Worm (Caenorhabditis elegans) whole organism, L1 larva: ENCODE measurements around the gene srw-117.

Source experiments
- aha-1 ChIP-seq: fragments of 150-350 bp; optimal IDR thresholded peaks from 2 replicates; lab custom pipeline; 2014; ENCODE audit warnings: missing biosample characterization, missing genetic modification characterization
- aly-2 ChIP-seq: fragments of 150-350 bp; optimal IDR thresholded peaks from 2 replicates; lab custom pipeline; 2014; ENCODE audit warnings: missing biosample characterization, missing genetic modification characterization
- ceh-82 ChIP-seq, 3 experiments: fragments of 150-350 bp in 1 of 3; sonication (generic microtip) in 2 of 3; optimal IDR thresholded peaks; 2 replicates each; lab custom pipeline; 2014 to 2017; ENCODE audit warnings: missing biosample characterization in 3 of 3, missing genetic modification characterization in 3 of 3
- ceh-88 ChIP-seq: fragments of 200-800 bp; sonication (Bioruptor generic); IDR thresholded peaks from 2 replicates; pipeline ENCODE4 v1.3.6; 2022; ENCODE audit warnings: missing genetic modification characterization, missing compliant biosample characterization
- dpl-1 ChIP-seq, 3 experiments: fragments of 150-350 bp in 2 of 3; sonication (generic microtip) in 1 of 3; optimal IDR thresholded peaks; 2 replicates each; lab custom pipeline; 2014 to 2017; ENCODE audit warnings: missing biosample characterization in 3 of 3, missing genetic modification characterization in 3 of 3, missing genetic modification reagents in 3 of 3
- fkh-10 ChIP-seq: sonication (generic microtip); optimal IDR thresholded peaks from 2 replicates; lab custom pipeline; 2017; ENCODE audit warnings: missing biosample characterization, missing genetic modification reagents, missing genetic modification characterization
- fkh-4 ChIP-seq: sonication (generic microtip); optimal IDR thresholded peaks from 2 replicates; lab custom pipeline; 2016; ENCODE audit warnings: missing compliant biosample characterization, missing genetic modification characterization, borderline replicate concordance
- mep-1 ChIP-seq: fragments of 150-350 bp; optimal IDR thresholded peaks from 2 replicates; lab custom pipeline; 2014; ENCODE audit warnings: missing biosample characterization, missing genetic modification characterization
- nhr-11 ChIP-seq: fragments of 150-350 bp; optimal IDR thresholded peaks from 2 replicates; lab custom pipeline; 2014; ENCODE audit warnings: missing biosample characterization, missing genetic modification characterization
- nhr-12 ChIP-seq: sonication (generic microtip); optimal IDR thresholded peaks from 2 replicates; lab custom pipeline; 2017; ENCODE audit warnings: missing biosample characterization, missing genetic modification characterization
- nhr-237 ChIP-seq: fragments of 150-350 bp; optimal IDR thresholded peaks from 2 replicates; lab custom pipeline; 2014; ENCODE audit warnings: missing biosample characterization, missing genetic modification characterization
- nhr-90 ChIP-seq: sonication (generic microtip); optimal IDR thresholded peaks from 2 replicates; lab custom pipeline; 2016; ENCODE audit warnings: mild to moderate bottlenecking, missing genetic modification characterization, missing compliant biosample characterization; ENCODE audit not compliant: poor library complexity
- snpc-4 ChIP-seq: fragments of 150-350 bp; optimal IDR thresholded peaks from 2 replicates; lab custom pipeline; 2014; ENCODE audit warnings: missing biosample characterization, missing genetic modification characterization
- ztf-4 ChIP-seq: fragments of 150-350 bp; optimal IDR thresholded peaks from 2 replicates; lab custom pipeline; 2014; ENCODE audit warnings: missing biosample characterization, missing genetic modification characterization

ce11 chrV:2996105-2996504 lies 12.9 kb upstream of the srw-117 start, which contains the start of gene srw-120:
- no peak for TF ChIP-seq nhr-11 (tag; lab: Kevin White, UChicago)
- TF ChIP-seq nhr-12 (tag; lab: Kevin White, UChicago) = no peak
- no peak for TF ChIP-seq fkh-4 (tag; lab: Kevin White, UChicago)
- TF ChIP-seq mep-1 (tag; lab: Kevin White, UChicago) = no peak
- no peak for TF ChIP-seq nhr-90
- TF ChIP-seq aly-2 (tag; lab: Kevin White, UChicago) = no peak
- no peak for TF ChIP-seq ztf-4 (tag; lab: Kevin White, UChicago)
- TF ChIP-seq nhr-237 = no peak
- TF ChIP-seq fkh-10 (GFP tag; lab: Kevin White, UChicago) = no peak
- no peak for TF ChIP-seq ceh-88 (GFP tag; lab: Robert Waterston, UW)
- TF ChIP-seq ceh-82 (tag; optimal IDR thresholded peaks at IDR 0.05; lab: Kevin White, UChicago) = no peak
- no peak for TF ChIP-seq aha-1 (tag; lab: Kevin White, UChicago)
- TF ChIP-seq snpc-4 (tag; lab: Kevin White, UChicago) = no peak
- TF ChIP-seq dpl-1 (GFP tag; optimal IDR thresholded peaks at IDR 0.05; lab: Kevin White, UChicago) = no peak
